Worm (Caenorhabditis elegans) whole organism, young adult: Measurements from ENCODE around the gene perm-5.

Experiments
- T07F8.4 ChIP-seq: sonication (generic microtip); optimal IDR thresholded peaks from 2 replicates; lab custom pipeline; 2016; ENCODE audit warnings: mild to moderate bottlenecking, missing genetic modification characterization, moderate library complexity, missing compliant biosample characterization
- ama-1 ChIP-seq, 3 experiments: fragments of 150-350 bp in 1 of 3; sonication (generic microtip) in 2 of 3; optimal IDR thresholded peaks; 2 replicates each; lab custom pipeline; 2014 to 2018; ENCODE audit warnings: missing biosample characterization in 2 of 3, missing genetic modification characterization in 2 of 3, missing genetic modification reagents in 2 of 3
- aptf-3 ChIP-seq: fragments of 200-800 bp; sonication (Bioruptor generic); IDR thresholded peaks from 2 replicates; pipeline ENCODE4 v1.3.6; 2022; ENCODE audit warnings: missing genetic modification characterization, missing compliant biosample characterization
- atf-7 ChIP-seq: sonication (generic microtip); optimal IDR thresholded peaks from 2 replicates; lab custom pipeline; 2017; ENCODE audit warnings: mild to moderate bottlenecking, missing genetic modification characterization, missing compliant biosample characterization
- chd-7 ChIP-seq: sonication (generic microtip); optimal IDR thresholded peaks from 2 replicates; lab custom pipeline; 2016; ENCODE audit warnings: mild to moderate bottlenecking, missing genetic modification characterization, moderate library complexity, missing compliant biosample characterization
- hsf-1 ChIP-seq: fragments of 200-800 bp; sonication (Bioruptor generic); IDR thresholded peaks from 2 replicates; pipeline ENCODE4 v1.3.6; 2022; ENCODE audit warnings: missing genetic modification reagents, missing genetic modification characterization, missing compliant biosample characterization
- lin-26 ChIP-seq: fragments of 200-800 bp; sonication (Bioruptor generic); IDR thresholded peaks from 2 replicates; pipeline ENCODE4 v1.3.6; 2022; ENCODE audit warnings: missing genetic modification reagents, missing genetic modification characterization, missing compliant biosample characterization
- mcd-1 ChIP-seq: fragments of 200-800 bp; sonication (Bioruptor generic); IDR thresholded peaks from 2 replicates; pipeline ENCODE4 v1.3.6; 2022; ENCODE audit warnings: missing genetic modification reagents, missing genetic modification characterization, missing compliant biosample characterization
- pha-4 ChIP-seq: fragments of 150-350 bp; sonication (generic microtip); optimal IDR thresholded peaks from 2 replicates; lab custom pipeline; 2014; ENCODE audit warnings: missing biosample characterization, missing genetic modification reagents, missing genetic modification characterization
- tlf-1 ChIP-seq: fragments of 200-800 bp; sonication (Bioruptor generic); optimal IDR thresholded peaks from 2 replicates; lab custom pipeline; 2018; ENCODE audit warnings: mild to moderate bottlenecking, missing genetic modification characterization, missing compliant biosample characterization

ce11 chrIV:5734720-5735119 lies 31.5 kb upstream of the perm-5 start, which contains the start of gene cpg-18:
- TF ChIP-seq chd-7 (tag; lab: Kevin White, UChicago) = no peak
- TF ChIP-seq lin-26 = no peak
- no peak for TF ChIP-seq pha-4 (tag; lab: Kevin White, UChicago)
- no peak for TF ChIP-seq tlf-1 (GFP tag; lab: Kevin White, UChicago)
- TF ChIP-seq mcd-1 (GFP tag; lab: Robert Waterston, UW) = no peak
- no peak for TF ChIP-seq T07F8.4
- no peak for TF ChIP-seq ama-1 (optimal IDR thresholded peaks at IDR 0.05; lab: Kevin White, UChicago)
- TF ChIP-seq ama-1 (GFP tag; optimal IDR thresholded peaks at IDR 0.05; lab: Kevin White, UChicago) = no peak
- TF ChIP-seq aptf-3 = no peak
- TF ChIP-seq hsf-1 (GFP tag; lab: Robert Waterston, UW) = no peak
- no peak for TF ChIP-seq atf-7
